Fruit fly (Drosophila melanogaster): ENCODE results near the gene Nubp2.

Nubp2 gene

dm6 chr3L:20517897-20518804 lies 8.2 kb upstream of the Nubp2 start (continued):
- TF ChIP-seq B-H2 (GFP tag; optimal IDR thresholded peaks at IDR 0.05) = no peak
- TF ChIP-seq danr (GFP tag; IDR thresholded peaks at IDR 0.05) = no peak
- TF ChIP-seq grau (tag; optimal IDR thresholded peaks at IDR 0.05) = peak; percentile 49
- TF ChIP-seq pb (GFP tag; optimal IDR thresholded peaks at IDR 0.05) = no peak
- no peak for TF ChIP-seq repo (GFP tag; optimal IDR thresholded peaks at IDR 0.05)
- peak; percentile 52 for TF ChIP-seq CG9932 (GFP tag; IDR thresholded peaks at IDR 0.05)
- no peak for TF ChIP-seq CG11723 (GFP tag; optimal IDR thresholded peaks at IDR 0.05)
- TF ChIP-seq Nf-YB (GFP tag; optimal IDR thresholded peaks at IDR 0.05) = no peak
- TF ChIP-seq sens-2 (GFP tag; IDR thresholded peaks at IDR 0.05) = no peak
- no peak for TF ChIP-seq Dfd (GFP tag; optimal IDR thresholded peaks at IDR 0.05)
- no peak for TF ChIP-seq tap (tag; optimal IDR thresholded peaks at IDR 0.05)
- TF ChIP-seq ems (GFP tag; optimal IDR thresholded peaks at IDR 0.05) = no peak
- no peak for TF ChIP-seq CkIIα-i1 (GFP tag; IDR thresholded peaks at IDR 0.05)
- TF ChIP-seq Sox100B (GFP tag; optimal IDR thresholded peaks at IDR 0.05) = peak; percentile 10
- no peak for TF ChIP-seq CG7963 (GFP tag; IDR thresholded peaks at IDR 0.05; ENCODE audit: partially characterized antibody)
- TF ChIP-seq vvl (GFP tag; IDR thresholded peaks at IDR 0.05) = no peak
- TF ChIP-seq chn (GFP tag; optimal IDR thresholded peaks at IDR 0.05) = no peak
- TF ChIP-seq Meics (GFP tag; optimal IDR thresholded peaks at IDR 0.05) = peak; percentile 45
- no peak for TF ChIP-seq NC2α (GFP tag; optimal IDR thresholded peaks at IDR 0.05)
- TF ChIP-seq Abd-B (GFP tag; optimal IDR thresholded peaks at IDR 0.05) = no peak
- TF ChIP-seq ac (GFP tag; optimal IDR thresholded peaks at IDR 0.05) = no peak
- TF ChIP-seq Side (GFP tag; optimal IDR thresholded peaks at IDR 0.05) = peak; percentile 17
- TF ChIP-seq her (GFP tag; optimal IDR thresholded peaks at IDR 0.05) = no peak
- TF ChIP-seq pzg (GFP tag; optimal IDR thresholded peaks at IDR 0.05) = no peak
- TF ChIP-seq CG12155 (GFP tag; optimal IDR thresholded peaks at IDR 0.05) = peak; percentile 20
- no peak for TF ChIP-seq CG12104 (GFP tag; optimal IDR thresholded peaks at IDR 0.05)
- TF ChIP-seq CG13287 (GFP tag; IDR thresholded peaks at IDR 0.05; ENCODE audit: partially characterized antibody) = no peak
- 0 out of 2 replicates have a peak, but pooled peaks have one; percentile 9 for TF ChIP-seq CG9215 (GFP tag; IDR thresholded peaks at IDR 0.05)
- no peak for TF ChIP-seq onecut (GFP tag; IDR thresholded peaks at IDR 0.05)
- peak; percentile 92 for TF ChIP-seq nom (GFP tag; optimal IDR thresholded peaks at IDR 0.05)
- TF ChIP-seq NC2β (GFP tag; optimal IDR thresholded peaks at IDR 0.05) = no peak
- no peak for TF ChIP-seq CG9609 (GFP tag; optimal IDR thresholded peaks at IDR 0.05)
- no peak for TF ChIP-seq Ets97D (GFP tag; optimal IDR thresholded peaks at IDR 0.05)
- no peak for TF ChIP-seq ttk (GFP tag; IDR thresholded peaks at IDR 0.05)
- no peak for TF ChIP-seq CG4730 (GFP tag; IDR thresholded peaks at IDR 0.05)
- no peak for TF ChIP-seq CG11093 (GFP tag; IDR thresholded peaks at IDR 0.05)
- no peak for TF ChIP-seq gsb-n (tag; optimal IDR thresholded peaks at IDR 0.05)
- no peak for TF ChIP-seq CG16779 (GFP tag; IDR thresholded peaks at IDR 0.05)
- TF ChIP-seq shn (GFP tag; optimal IDR thresholded peaks at IDR 0.05) = peak; percentile 57
- TF ChIP-seq CG8478 (optimal IDR thresholded peaks at IDR 0.05) = no peak
- no peak for TF ChIP-seq Lhr (GFP tag; optimal IDR thresholded peaks at IDR 0.05)
- TF ChIP-seq sob (GFP tag; IDR thresholded peaks at IDR 0.05) = no peak
- no peak for TF ChIP-seq CG6654 (GFP tag; optimal IDR thresholded peaks at IDR 0.05)
- TF ChIP-seq CG34376 (GFP tag; optimal IDR thresholded peaks at IDR 0.05) = no peak
- TF ChIP-seq insv (GFP tag; optimal IDR thresholded peaks at IDR 0.05) = no peak
- TF ChIP-seq CG15514 (GFP tag; optimal IDR thresholded peaks at IDR 0.05) = no peak
- TF ChIP-seq jing (GFP tag; optimal IDR thresholded peaks at IDR 0.05) = no peak
- TF ChIP-seq Hmr (GFP tag; optimal IDR thresholded peaks at IDR 0.05) = peak; percentile 30
- no peak for TF ChIP-seq h (optimal IDR thresholded peaks at IDR 0.05)
- TF ChIP-seq CG7745 (tag; optimal IDR thresholded peaks at IDR 0.05) = no peak
- TF ChIP-seq CG17568 (GFP tag; optimal IDR thresholded peaks at IDR 0.05) = peak; percentile 4

Data from whole organism, embryonic.